Fruit fly (Drosophila melanogaster): Measurements from ENCODE around the gene Marcal1.
A peak's percentile ranks its signal among the peaks of the same experiment; 100 is the strongest.

The Marcal1 gene

dm6 chr2L:4976988-4977551 lies 21.8 kb downstream of the Marcal1 start, which contains the start of the genes Gmd and CG3792 (continued):
- TF ChIP-seq CG12744 (GFP tag; optimal IDR thresholded peaks at IDR 0.05) = peak; percentile 96
- peak; percentile 95 for TF ChIP-seq az2 (GFP tag; optimal IDR thresholded peaks at IDR 0.05)
- TF ChIP-seq CG13624 (GFP tag; optimal IDR thresholded peaks at IDR 0.05) = peak; percentile 94
- TF ChIP-seq p53 (GFP tag; optimal IDR thresholded peaks at IDR 0.05) = peak; percentile 86
- TF ChIP-seq ato (GFP tag; IDR thresholded peaks at IDR 0.05; ENCODE audit: partially characterized antibody) = peak; percentile 54; the same call in 1 of the 2 replicates
- TF ChIP-seq CG10462 (GFP tag; optimal IDR thresholded peaks at IDR 0.05) = peak; percentile 91
- peak; percentile 94 for TF ChIP-seq NFAT (GFP tag; IDR thresholded peaks at IDR 0.05)
- peak; percentile 88 for TF ChIP-seq CG6175 (GFP tag; IDR thresholded peaks at IDR 0.05)
- TF ChIP-seq CG5245 (GFP tag; optimal IDR thresholded peaks at IDR 0.05) = peak; percentile 93
- TF ChIP-seq esg (GFP tag; conservative IDR thresholded peaks at IDR 0.05) = peak; percentile 95
- peak; percentile 82 for TF ChIP-seq schlank (tag; optimal IDR thresholded peaks at IDR 0.05)
- TF ChIP-seq corto (GFP tag; optimal IDR thresholded peaks at IDR 0.05) = no peak
- TF ChIP-seq CG7556 (GFP tag; optimal IDR thresholded peaks at IDR 0.05) = peak; percentile 96
- peak; percentile 92 for TF ChIP-seq CG2889 (GFP tag; IDR thresholded peaks at IDR 0.05)
- TF ChIP-seq btn (GFP tag; optimal IDR thresholded peaks at IDR 0.05) = peak; percentile 68
- peak; percentile 65 for TF ChIP-seq wek (GFP tag; optimal IDR thresholded peaks at IDR 0.05)
- peak; percentile 94 for TF ChIP-seq CG10147 (GFP tag; optimal IDR thresholded peaks at IDR 0.05)
- TF ChIP-seq abd-A (tag; optimal IDR thresholded peaks at IDR 0.05) = no peak
- peak; percentile 95 for TF ChIP-seq CG4730 (GFP tag; IDR thresholded peaks at IDR 0.05)
- peak; percentile 76 for TF ChIP-seq CG7963 (GFP tag; IDR thresholded peaks at IDR 0.05; ENCODE audit: partially characterized antibody)
- peak; percentile 72; the same call in 2 of the 3 replicates for TF ChIP-seq zen2 (GFP tag; IDR thresholded peaks at IDR 0.05; ENCODE audit: partially characterized antibody)
- peak; percentile 90 for TF ChIP-seq CG7357 (GFP tag; IDR thresholded peaks at IDR 0.05)
- peak; percentile 93 for TF ChIP-seq CG12104 (GFP tag; optimal IDR thresholded peaks at IDR 0.05)
- TF ChIP-seq CG8924 (tag; optimal IDR thresholded peaks at IDR 0.05) = peak; percentile 94
- peak; percentile 77 for TF ChIP-seq Myb (GFP tag; optimal IDR thresholded peaks at IDR 0.05)
- peak; percentile 97 for TF ChIP-seq Xbp1 (GFP tag; optimal IDR thresholded peaks at IDR 0.05)
- TF ChIP-seq CG10209 (GFP tag; optimal IDR thresholded peaks at IDR 0.05) = peak; percentile 94
- peak; percentile 92 for TF ChIP-seq so (GFP tag; IDR thresholded peaks at IDR 0.05)
- TF ChIP-seq Sox102F (GFP tag; optimal IDR thresholded peaks at IDR 0.05) = peak; percentile 94
- TF ChIP-seq CHES-1-like (GFP tag; optimal IDR thresholded peaks at IDR 0.05) = peak; percentile 92
- peak; percentile 90 for TF ChIP-seq nau (GFP tag; optimal IDR thresholded peaks at IDR 0.05)
- peak; percentile 94 for TF ChIP-seq slp2 (GFP tag; optimal IDR thresholded peaks at IDR 0.05)
- peak; percentile 86; the same call in 1 of the 2 replicates for TF ChIP-seq ham (GFP tag; IDR thresholded peaks at IDR 0.05)
- TF ChIP-seq CG6765 (GFP tag; optimal IDR thresholded peaks at IDR 0.05) = peak; percentile 90
- TF ChIP-seq Hmr (GFP tag; optimal IDR thresholded peaks at IDR 0.05) = peak; percentile 94
- peak; percentile 82 for TF ChIP-seq CG8388 (GFP tag; optimal IDR thresholded peaks at IDR 0.05)
- TF ChIP-seq CG1647 (GFP tag; optimal IDR thresholded peaks at IDR 0.05) = peak; percentile 90
- TF ChIP-seq Adf1 (GFP tag; IDR thresholded peaks at IDR 0.05) = peak; percentile 83
- peak; percentile 77 for TF ChIP-seq CG7271 (tag; optimal IDR thresholded peaks at IDR 0.05)
- TF ChIP-seq tap (tag; optimal IDR thresholded peaks at IDR 0.05) = peak; percentile 88
- TF ChIP-seq CG3726 (GFP tag; IDR thresholded peaks at IDR 0.05) = peak; percentile 94
- TF ChIP-seq crp (GFP tag; optimal IDR thresholded peaks at IDR 0.05) = peak in 1 of 2 experiments; percentile 69
- TF ChIP-seq dpn (GFP tag; optimal IDR thresholded peaks at IDR 0.05) = peak; percentile 95 to 96
- peak; percentile 39 for TF ChIP-seq CG14965 (GFP tag; optimal IDR thresholded peaks at IDR 0.05; ENCODE audit: borderline replicate concordance)
- TF ChIP-seq ro (GFP tag; IDR thresholded peaks at IDR 0.05) = peak; percentile 91
- TF ChIP-seq Trl (optimal IDR thresholded peaks at IDR 0.05) = no peak
- TF ChIP-seq Trl (GFP tag; optimal IDR thresholded peaks at IDR 0.05) = peak; percentile 94
- TF ChIP-seq HHEX (GFP tag; optimal IDR thresholded peaks at IDR 0.05) = peak; percentile 94
- TF ChIP-seq CG14710 (tag; optimal IDR thresholded peaks at IDR 0.05) = peak; percentile 97
- peak; percentile 93 for TF ChIP-seq sug (tag; optimal IDR thresholded peaks at IDR 0.05)

All from whole organism, embryonic.